Worm (Caenorhabditis elegans) whole organism, L3 larva: Measurements from ENCODE around the gene C12D8.20.
A peak's percentile ranks its signal among the peaks of the same experiment; 100 is the strongest.

Experiments used
- ZK546.5 ChIP-seq: sonication (generic microtip); optimal IDR thresholded peaks from 2 replicates; lab custom pipeline; 2017; ENCODE audit warnings: missing biosample characterization, missing genetic modification characterization
- aly-2 ChIP-seq: fragments of 150-350 bp; optimal IDR thresholded peaks from 2 replicates; lab custom pipeline; 2014; ENCODE audit warnings: missing biosample characterization, missing genetic modification characterization
- ceh-16 ChIP-seq: sonication (generic microtip); optimal IDR thresholded peaks from 2 replicates; lab custom pipeline; 2017; ENCODE audit warnings: missing biosample characterization, missing genetic modification characterization
- ceh-82 ChIP-seq: fragments of 150-350 bp; optimal IDR thresholded peaks from 2 replicates; lab custom pipeline; 2014; ENCODE audit warnings: missing biosample characterization, missing genetic modification characterization
- ceh-9 ChIP-seq: sonication (generic microtip); optimal IDR thresholded peaks from 2 replicates; lab custom pipeline; 2018; ENCODE audit warnings: missing biosample characterization, missing genetic modification characterization
- elt-2 ChIP-seq: sonication (generic microtip); optimal IDR thresholded peaks from 2 replicates; lab custom pipeline; 2016; ENCODE audit warnings: missing genetic modification reagents, mild to moderate bottlenecking, missing genetic modification characterization, missing compliant biosample characterization
- elt-3 ChIP-seq, 3 experiments: fragments of 150-350 bp in 1 of 3; sonication (generic microtip) in 2 of 3; optimal IDR thresholded peaks; 2 replicates in 2 of 3; 4 replicates in 1 of 3; lab custom pipeline; 2014 to 2017; ENCODE audit warnings: missing biosample characterization in 3 of 3, missing genetic modification characterization in 3 of 3
- eor-1 ChIP-seq, 2 experiments: fragments of 150-350 bp; optimal IDR thresholded peaks; 2 replicates each; lab custom pipeline; 2014 to 2018; ENCODE audit warnings: missing biosample characterization in 2 of 2, missing genetic modification characterization in 2 of 2
- lsy-12 ChIP-seq: sonication (generic microtip); optimal IDR thresholded peaks from 2 replicates; lab custom pipeline; 2016; ENCODE audit warnings: mild to moderate bottlenecking, missing genetic modification characterization, missing compliant biosample characterization
- nfya-1 ChIP-seq: sonication (generic microtip); optimal IDR thresholded peaks from 2 replicates; lab custom pipeline; 2017; ENCODE audit warnings: missing genetic modification characterization, mild to moderate bottlenecking, missing compliant biosample characterization, antibody characterized with exemption, moderate library complexity; ENCODE audit not compliant: insufficient read depth
- nhr-11 ChIP-seq: fragments of 150-350 bp; optimal IDR thresholded peaks from 2 replicates; lab custom pipeline; 2014; ENCODE audit warnings: missing biosample characterization, missing genetic modification characterization
- nhr-12 ChIP-seq: fragments of 150-350 bp; optimal IDR thresholded peaks from 2 replicates; lab custom pipeline; 2014; ENCODE audit warnings: missing biosample characterization, missing genetic modification characterization
- nhr-23 ChIP-seq: fragments of 150-350 bp; optimal IDR thresholded peaks from 2 replicates; lab custom pipeline; 2014; ENCODE audit warnings: missing biosample characterization, missing genetic modification reagents, missing genetic modification characterization
- nhr-237 ChIP-seq: fragments of 150-350 bp; optimal IDR thresholded peaks from 2 replicates; lab custom pipeline; 2014; ENCODE audit warnings: missing biosample characterization, missing genetic modification characterization
- nhr-25 ChIP-seq: sonication (generic microtip); optimal IDR thresholded peaks from 2 replicates; lab custom pipeline; 2017; ENCODE audit warnings: missing biosample characterization, missing genetic modification characterization
- nhr-28 ChIP-seq: fragments of 150-350 bp; optimal IDR thresholded peaks from 2 replicates; lab custom pipeline; 2014; ENCODE audit warnings: missing biosample characterization, missing genetic modification characterization
- nhr-43 ChIP-seq: sonication (generic microtip); optimal IDR thresholded peaks from 2 replicates; lab custom pipeline; 2016; ENCODE audit warnings: mild to moderate bottlenecking, missing genetic modification characterization, missing compliant biosample characterization; ENCODE audit not compliant: poor library complexity, severe bottlenecking
- nhr-67 ChIP-seq: fragments of 150-350 bp; optimal IDR thresholded peaks from 2 replicates; lab custom pipeline; 2014; ENCODE audit warnings: missing biosample characterization, missing genetic modification characterization
- nhr-76 ChIP-seq: fragments of 150-350 bp; sonication (generic microtip); optimal IDR thresholded peaks from 5 replicates; lab custom pipeline; 2014; ENCODE audit warnings: missing biosample characterization, missing genetic modification characterization
- nhr-77 ChIP-seq: fragments of 150-350 bp; optimal IDR thresholded peaks from 2 replicates; lab custom pipeline; 2014; ENCODE audit warnings: missing biosample characterization, missing genetic modification characterization
- pha-4 ChIP-seq: fragments of 150-350 bp; optimal IDR thresholded peaks from 2 replicates; lab custom pipeline; 2014; ENCODE audit warnings: missing biosample characterization, missing genetic modification reagents, missing genetic modification characterization
- pqm-1 ChIP-seq: fragments of 150-350 bp; optimal IDR thresholded peaks from 2 replicates; lab custom pipeline; 2017; ENCODE audit warnings: missing biosample characterization, missing genetic modification characterization, inconsistent platforms
- sea-2 ChIP-seq: fragments of 150-350 bp; sonication (generic microtip); optimal IDR thresholded peaks from 4 replicates; lab custom pipeline; 2014; ENCODE audit warnings: missing biosample characterization, missing genetic modification reagents, missing genetic modification characterization
- snpc-4 ChIP-seq: fragments of 150-350 bp; optimal IDR thresholded peaks from 2 replicates; lab custom pipeline; 2014; ENCODE audit warnings: missing biosample characterization, missing genetic modification characterization
- tbx-2 ChIP-seq: sonication (generic microtip); optimal IDR thresholded peaks from 2 replicates; lab custom pipeline; 2016; ENCODE audit warnings: mild to moderate bottlenecking, missing genetic modification characterization, missing compliant biosample characterization
- unc-39 ChIP-seq: sonication (generic microtip); optimal IDR thresholded peaks from 4 replicates; lab custom pipeline; 2017; ENCODE audit warnings: missing biosample characterization, missing genetic modification characterization
- ztf-11 ChIP-seq: fragments of 150-350 bp; optimal IDR thresholded peaks from 2 replicates; lab custom pipeline; 2014; ENCODE audit warnings: missing biosample characterization, missing genetic modification characterization
- ztf-4 ChIP-seq: fragments of 150-350 bp; optimal IDR thresholded peaks from 2 replicates; lab custom pipeline; 2014; ENCODE audit warnings: missing biosample characterization, missing genetic modification characterization

Gene C12D8.20

DNA sequence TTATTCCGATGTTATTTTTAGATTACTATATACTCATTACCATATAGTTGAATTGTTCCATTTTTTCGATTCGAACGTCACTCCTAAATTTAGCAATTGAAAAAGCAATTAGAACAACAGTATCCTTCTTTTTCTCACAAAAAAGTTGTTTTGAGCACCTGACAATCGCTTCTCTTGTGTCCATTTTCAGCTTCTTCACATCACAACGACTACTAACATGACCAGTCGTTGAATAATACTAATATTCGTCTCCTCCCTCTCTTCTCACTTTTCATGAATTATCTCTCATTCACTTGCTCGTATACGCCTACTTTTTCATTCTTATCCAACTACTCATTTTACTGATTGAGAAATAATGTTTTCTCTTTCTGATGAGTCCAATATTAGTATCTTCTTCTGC lies 5.4 kb upstream of the C12D8.20 start, which contains the start of gene ZK856.14:
ZK856.14 (plus strand) TSS at position 301 of the 400 bp plus-strand sequence.
- no peak for TF ChIP-seq pha-4 (tag; lab: Kevin White, UChicago)
- TF ChIP-seq sea-2 (GFP tag; lab: Kevin White, UChicago) = no peak
- no peak for TF ChIP-seq nhr-237
- no peak for TF ChIP-seq nfya-1 (tag; lab: Kevin White, UChicago)
- TF ChIP-seq eor-1 (tag; optimal IDR thresholded peaks at IDR 0.05; lab: Kevin White, UChicago) = no peak
- no peak for TF ChIP-seq ztf-11 (tag; lab: Kevin White, UChicago)
- no peak for TF ChIP-seq nhr-25 (tag; lab: Kevin White, UChicago)
- TF ChIP-seq aly-2 = no peak
- TF ChIP-seq pqm-1 (tag; lab: Kevin White, UChicago) = no peak
- no peak for TF ChIP-seq nhr-43
- TF ChIP-seq elt-3 (tag; optimal IDR thresholded peaks at IDR 0.05; lab: Kevin White, UChicago) = no peak
- TF ChIP-seq nhr-12 (tag; lab: Kevin White, UChicago) = no peak

DNA sequence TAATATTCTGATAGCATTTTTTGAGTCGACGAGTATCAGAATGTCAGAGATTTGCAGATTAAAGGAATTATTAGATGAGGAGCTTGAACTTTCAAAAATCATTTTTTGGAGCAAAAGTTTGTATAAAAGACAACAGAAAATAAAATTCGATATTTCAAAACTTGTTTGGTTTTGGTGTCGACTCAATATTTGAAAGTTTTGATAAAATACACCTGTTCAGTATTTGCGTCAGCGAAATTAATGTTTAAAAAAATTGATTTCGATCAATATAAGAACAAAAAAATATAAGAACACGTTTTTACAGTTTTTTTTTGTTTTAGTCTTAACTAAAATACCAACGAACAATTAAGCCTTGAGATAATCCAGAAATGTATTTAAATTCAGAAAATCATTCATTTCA lies 1.5 kb upstream of the C12D8.20 start, which contains the start of gene C12D8.13:
C12D8.13 (minus strand) TSS at position 101 of the 400 bp plus-strand sequence.
- no peak for TF ChIP-seq eor-1 (tag; optimal IDR thresholded peaks at IDR 0.05; lab: Kevin White, UChicago)
- no peak for TF ChIP-seq nhr-67 (tag; lab: Kevin White, UChicago)
- no peak for TF ChIP-seq ztf-11 (tag; lab: Kevin White, UChicago)
- no peak for TF ChIP-seq ceh-82 (tag; lab: Kevin White, UChicago)
- no peak for TF ChIP-seq nhr-23 (tag; lab: Kevin White, UChicago)
- no peak for TF ChIP-seq nhr-25 (tag; lab: Kevin White, UChicago)
- TF ChIP-seq nhr-11 (tag; lab: Kevin White, UChicago) = no peak
- TF ChIP-seq nhr-28 (tag; lab: Kevin White, UChicago) = no peak
- no peak for TF ChIP-seq lsy-12

DNA sequence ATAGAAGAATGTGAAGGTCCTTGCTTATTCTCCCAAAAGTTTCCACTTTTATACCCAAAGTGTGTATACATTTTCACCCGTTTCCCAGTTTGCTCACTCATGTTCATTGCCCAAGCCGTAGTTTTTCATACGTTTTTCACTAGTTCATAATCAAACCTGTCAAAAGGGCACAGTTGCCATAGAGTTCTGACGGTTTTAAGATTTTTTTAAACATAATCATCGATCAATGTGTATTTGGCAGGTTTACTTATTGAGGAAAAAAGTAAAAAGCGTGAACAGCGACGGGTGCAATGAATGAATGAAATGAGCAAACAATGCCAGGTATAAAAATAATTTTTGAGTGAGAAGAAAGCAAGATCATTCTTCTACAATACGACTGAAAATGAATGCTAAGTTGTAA lies 790 bp upstream of the C12D8.20 start, which contains the start of the genes fipr-5 and fipr-9:
fipr-5 (minus strand) TSS at position 101 of the 400 bp plus-strand sequence.
fipr-9 (plus strand) TSS at position 346 of the 400 bp plus-strand sequence.
- no peak for TF ChIP-seq nhr-25 (tag; lab: Kevin White, UChicago)
- no peak for TF ChIP-seq nhr-76 (tag; lab: Kevin White, UChicago)
- no peak for TF ChIP-seq nhr-237
- TF ChIP-seq ztf-4 = no peak
- no peak for TF ChIP-seq tbx-2

DNA sequence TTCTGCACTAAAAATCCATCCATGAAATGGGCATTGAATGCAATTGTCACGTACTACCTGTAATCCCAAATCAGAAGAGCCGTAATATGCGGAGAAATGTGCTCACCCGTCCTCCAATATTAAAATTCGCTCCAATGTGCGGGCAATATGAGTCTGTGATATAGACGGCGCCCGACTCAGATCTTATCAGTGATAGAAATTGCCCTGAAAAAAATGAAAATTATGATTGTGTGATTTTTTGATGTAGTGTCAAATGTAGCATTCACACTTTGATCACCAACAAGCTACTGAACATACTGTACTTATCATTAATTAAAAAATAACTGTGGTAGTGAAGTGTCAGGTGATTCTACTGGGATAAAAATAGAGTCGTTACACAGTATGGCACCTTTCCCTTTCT lies 2.5 kb downstream of the C12D8.20 start:
- TF ChIP-seq elt-2 (tag; lab: Kevin White, UChicago) (peak; percentile 68), nhr-237 (no peak), unc-39 (tag; lab: Kevin White, UChicago) (no peak)

DNA sequence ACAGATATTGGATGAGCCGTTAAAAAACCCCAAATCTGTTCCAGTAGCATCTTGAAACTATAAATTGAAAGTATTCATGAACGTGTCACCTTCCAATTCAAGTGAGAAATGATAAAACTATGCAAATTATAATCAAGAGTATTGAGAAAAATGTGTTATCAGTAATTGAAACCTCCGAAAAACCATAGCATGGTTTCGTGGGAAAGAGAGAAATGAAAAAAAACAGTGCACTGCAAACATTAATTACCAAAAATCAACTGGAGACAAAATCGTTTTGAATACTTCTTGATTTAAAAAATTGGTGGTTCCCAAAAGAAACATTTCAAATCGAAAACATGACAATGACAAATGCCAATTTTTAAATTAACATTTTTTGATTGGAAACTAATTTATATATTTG lies 3.5 kb downstream of the C12D8.20 start, which contains the start of gene daf-36:
daf-36 (minus strand) TSS at position 101 of the 400 bp plus-strand sequence.
- TF ChIP-seq elt-2 (tag; lab: Kevin White, UChicago) (peak; percentile 28), ZK546.5 (tag; lab: Kevin White, UChicago) (no peak), unc-39 (tag; lab: Kevin White, UChicago) (no peak), snpc-4 (tag; lab: Kevin White, UChicago) (no peak), ceh-9 (tag; lab: Kevin White, UChicago) (no peak), ztf-4 (no peak)

DNA sequence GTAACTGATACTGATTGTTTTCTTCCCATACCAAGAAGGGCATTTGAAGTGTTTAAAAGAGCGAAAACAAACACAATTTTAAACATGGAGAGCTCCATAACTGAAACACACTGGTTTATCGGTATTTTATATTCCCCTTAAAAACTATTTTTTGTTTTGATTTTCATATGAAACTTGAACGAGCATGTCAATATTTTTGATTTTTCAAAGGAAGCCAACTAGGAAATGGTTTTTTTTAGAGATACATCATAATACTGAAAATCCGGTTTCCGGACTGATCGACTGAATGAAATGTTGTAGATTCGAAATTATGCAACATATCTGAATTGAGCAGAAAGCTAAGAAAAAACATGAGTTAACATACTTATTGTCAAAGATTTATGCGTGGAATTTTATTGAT lies 5.2 kb downstream of the C12D8.20 start, which contains the start of gene ttr-19:
ttr-19 (minus strand) TSS at position 101 of the 400 bp plus-strand sequence.
- no peak for TF ChIP-seq ceh-16 (tag; lab: Kevin White, UChicago)
- TF ChIP-seq, all 47 proteins: peak for 0

DNA sequence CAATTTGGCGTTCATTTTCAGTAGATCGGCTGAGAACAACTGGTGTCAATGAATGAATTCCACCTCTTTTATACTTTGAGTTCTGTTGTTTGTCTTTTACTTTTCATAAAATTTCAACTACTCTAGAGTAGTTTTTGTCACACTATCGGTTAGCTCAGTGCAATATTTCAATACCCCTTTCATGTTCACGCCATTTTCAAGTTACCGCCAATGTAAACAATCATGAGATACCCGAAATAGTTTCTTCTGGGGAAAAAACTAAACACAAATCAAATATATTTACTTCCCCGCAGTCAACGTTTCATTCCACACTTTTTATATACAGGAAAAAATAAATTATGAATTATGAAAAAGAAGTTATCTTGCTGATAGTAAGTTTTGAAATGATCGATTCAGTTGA lies 6.3 kb downstream of the C12D8.20 start, which contains the start of gene fipr-4:
fipr-4 (minus strand) TSS at position 101 of the 400 bp plus-strand sequence.
- TF ChIP-seq pha-4 (tag; lab: Kevin White, UChicago) (peak; percentile 42), nhr-77 (tag; lab: Kevin White, UChicago) (no peak)
